Worm (Caenorhabditis elegans) whole organism, late embryonic: ENCODE results near the gene R02E4.1.

Source experiments
- C08G9.2 ChIP-seq: sonication (generic microtip); optimal IDR thresholded peaks from 2 replicates; lab custom pipeline; 2016; ENCODE audit warnings: mild to moderate bottlenecking, missing genetic modification characterization, moderate library complexity, missing compliant biosample characterization
- F13H6.1 ChIP-seq: sonication (generic microtip); optimal IDR thresholded peaks from 2 replicates; lab custom pipeline; 2016; ENCODE audit warnings: missing genetic modification characterization, missing compliant biosample characterization
- K09A11.1 ChIP-seq: sonication (generic microtip); optimal IDR thresholded peaks from 2 replicates; lab custom pipeline; 2017; ENCODE audit warnings: antibody characterized with exemption, mild to moderate bottlenecking, missing genetic modification characterization, missing compliant biosample characterization; ENCODE audit not compliant: insufficient read depth
- T23F11.4 ChIP-seq: fragments of 200-800 bp; sonication (Bioruptor generic); optimal IDR thresholded peaks from 2 replicates; lab custom pipeline; 2018; ENCODE audit warnings: mild to moderate bottlenecking, missing genetic modification characterization, missing compliant biosample characterization
- Y22D7AL.16 ChIP-seq: sonication (generic microtip); optimal IDR thresholded peaks from 2 replicates; lab custom pipeline; 2016; ENCODE audit warnings: missing genetic modification characterization, missing compliant biosample characterization
- ahr-1 ChIP-seq: sonication (generic microtip); optimal IDR thresholded peaks from 2 replicates; lab custom pipeline; 2016; ENCODE audit warnings: missing genetic modification characterization, missing compliant biosample characterization
- ceh-14 ChIP-seq: sonication (generic microtip); optimal IDR thresholded peaks from 2 replicates; lab custom pipeline; 2016; ENCODE audit warnings: missing genotype, missing genetic modification characterization, missing compliant biosample characterization
- ceh-18 ChIP-seq: sonication (generic microtip); optimal IDR thresholded peaks from 2 replicates; lab custom pipeline; 2016; ENCODE audit warnings: missing genetic modification characterization, missing compliant biosample characterization
- ceh-2 ChIP-seq: sonication (generic microtip); optimal IDR thresholded peaks from 2 replicates; lab custom pipeline; 2016; ENCODE audit warnings: missing genotype, missing genetic modification characterization, missing compliant biosample characterization
- ceh-22 ChIP-seq: sonication (generic microtip); optimal IDR thresholded peaks from 2 replicates; lab custom pipeline; 2017; ENCODE audit warnings: missing biosample characterization, missing genetic modification characterization
- ceh-24 ChIP-seq: sonication (generic microtip); optimal IDR thresholded peaks from 2 replicates; lab custom pipeline; 2016; ENCODE audit warnings: mild to moderate bottlenecking, missing genetic modification characterization, missing compliant biosample characterization
- ceh-30 ChIP-seq: fragments of 150-350 bp; optimal IDR thresholded peaks from 2 replicates; lab custom pipeline; 2014; ENCODE audit warnings: missing biosample characterization, missing genetic modification characterization
- ceh-34 ChIP-seq: sonication (generic microtip); optimal IDR thresholded peaks from 2 replicates; lab custom pipeline; 2016; ENCODE audit warnings: mild to moderate bottlenecking, missing genetic modification characterization, missing compliant biosample characterization
- ceh-45 ChIP-seq: fragments of 200-800 bp; sonication (Bioruptor generic); IDR thresholded peaks from 2 replicates; pipeline ENCODE4 v1.3.6; 2022; ENCODE audit warnings: missing genetic modification reagents, missing genetic modification characterization, missing compliant biosample characterization
- ceh-48 ChIP-seq: sonication (generic microtip); optimal IDR thresholded peaks from 2 replicates; lab custom pipeline; 2016; ENCODE audit warnings: missing genetic modification characterization, inconsistent platforms, missing compliant biosample characterization
- ceh-6 ChIP-seq: fragments of 200-800 bp; sonication (Bioruptor generic); optimal IDR thresholded peaks from 2 replicates; lab custom pipeline; 2018; ENCODE audit warnings: mild to moderate bottlenecking, missing genetic modification characterization, missing compliant biosample characterization
- che-1 ChIP-seq: sonication (generic microtip); optimal IDR thresholded peaks from 2 replicates; lab custom pipeline; 2016; ENCODE audit warnings: mild to moderate bottlenecking, missing genetic modification characterization, missing compliant biosample characterization
- dmd-4 ChIP-seq: sonication (generic microtip); optimal IDR thresholded peaks from 2 replicates; lab custom pipeline; 2016; ENCODE audit warnings: borderline replicate concordance, missing genetic modification characterization, missing compliant biosample characterization
- dve-1 ChIP-seq: sonication (generic microtip); optimal IDR thresholded peaks from 2 replicates; lab custom pipeline; 2017; ENCODE audit warnings: antibody characterized with exemption, mild to moderate bottlenecking, missing genetic modification characterization, missing compliant biosample characterization
- elt-4 ChIP-seq: sonication (generic microtip); optimal IDR thresholded peaks from 2 replicates; lab custom pipeline; 2016; ENCODE audit warnings: missing genetic modification characterization, missing compliant biosample characterization
- eyg-1 ChIP-seq: sonication (generic microtip); optimal IDR thresholded peaks from 2 replicates; lab custom pipeline; 2016; ENCODE audit warnings: missing genotype, missing genetic modification characterization, missing compliant biosample characterization
- fax-1 ChIP-seq: sonication (generic microtip); optimal IDR thresholded peaks from 2 replicates; lab custom pipeline; 2016; ENCODE audit warnings: missing genotype, missing genetic modification characterization, missing compliant biosample characterization
- fkh-10 ChIP-seq: fragments of 150-350 bp; optimal IDR thresholded peaks from 2 replicates; lab custom pipeline; 2014; ENCODE audit warnings: missing biosample characterization, missing genetic modification reagents, missing genetic modification characterization
- gmeb-2 ChIP-seq: sonication (generic microtip); optimal IDR thresholded peaks from 2 replicates; lab custom pipeline; 2016; ENCODE audit warnings: missing genetic modification characterization, inconsistent platforms, missing compliant biosample characterization
- hlh-13 ChIP-seq: fragments of 200-800 bp; sonication (Bioruptor generic); optimal IDR thresholded peaks from 2 replicates; lab custom pipeline; 2018; ENCODE audit warnings: mild to moderate bottlenecking, missing genetic modification characterization, missing compliant biosample characterization
- hlh-30 ChIP-seq: sonication (generic microtip); optimal IDR thresholded peaks from 2 replicates; lab custom pipeline; 2017; ENCODE audit warnings: antibody characterized with exemption, missing genetic modification characterization, missing compliant biosample characterization; ENCODE audit not compliant: insufficient read depth
- hlh-6 ChIP-seq: sonication (generic microtip); optimal IDR thresholded peaks from 2 replicates; lab custom pipeline; 2016; ENCODE audit warnings: missing genotype, missing genetic modification characterization, missing compliant biosample characterization
- hlh-8 ChIP-seq: sonication (generic microtip); optimal IDR thresholded peaks from 2 replicates; lab custom pipeline; 2016; ENCODE audit warnings: missing genotype, missing genetic modification characterization, missing compliant biosample characterization
- nfya-1 ChIP-seq: sonication (generic microtip); optimal IDR thresholded peaks from 2 replicates; lab custom pipeline; 2017; ENCODE audit warnings: missing genetic modification characterization, mild to moderate bottlenecking, missing compliant biosample characterization, antibody characterized with exemption, moderate library complexity
- nhr-11 ChIP-seq: fragments of 150-350 bp; optimal IDR thresholded peaks from 2 replicates; lab custom pipeline; 2014; ENCODE audit warnings: missing biosample characterization, missing genetic modification characterization
- nhr-232 ChIP-seq: sonication (generic microtip); optimal IDR thresholded peaks from 2 replicates; lab custom pipeline; 2016; ENCODE audit warnings: missing genetic modification characterization, missing compliant biosample characterization
- npax-4 ChIP-seq: sonication (generic microtip); optimal IDR thresholded peaks from 2 replicates; lab custom pipeline; 2016; ENCODE audit warnings: missing genetic modification characterization, missing compliant biosample characterization
- odd-2 ChIP-seq: sonication (generic microtip); optimal IDR thresholded peaks from 2 replicates; lab custom pipeline; 2017; ENCODE audit warnings: antibody characterized with exemption, mild to moderate bottlenecking, missing genetic modification characterization, missing compliant biosample characterization
- pat-9 ChIP-seq: fragments of 200-800 bp; sonication (Bioruptor generic); optimal IDR thresholded peaks from 2 replicates; lab custom pipeline; 2018; ENCODE audit warnings: mild to moderate bottlenecking, missing genetic modification characterization, moderate library complexity, missing compliant biosample characterization
- pqm-1 ChIP-seq: sonication (generic microtip); optimal IDR thresholded peaks from 2 replicates; lab custom pipeline; 2016; ENCODE audit warnings: missing genetic modification characterization, missing compliant biosample characterization
- pros-1 ChIP-seq: fragments of 150-350 bp; optimal IDR thresholded peaks from 2 replicates; lab custom pipeline; 2014; ENCODE audit warnings: missing biosample characterization, missing genetic modification reagents, missing genetic modification characterization
- rnt-1 ChIP-seq: sonication (generic microtip); optimal IDR thresholded peaks from 2 replicates; lab custom pipeline; 2016; ENCODE audit warnings: missing genetic modification characterization, missing compliant biosample characterization
- sdc-2 ChIP-seq: sonication (generic microtip); optimal IDR thresholded peaks from 2 replicates; lab custom pipeline; 2016; ENCODE audit warnings: missing genotype, missing genetic modification characterization, missing compliant biosample characterization
- sox-2 ChIP-seq: fragments of 200-800 bp; sonication (Bioruptor generic); IDR thresholded peaks from 2 replicates; pipeline ENCODE4 v1.3.6; 2022; ENCODE audit warnings: missing genetic modification reagents, missing genetic modification characterization, missing compliant biosample characterization
- sox-4 ChIP-seq: sonication (generic microtip); optimal IDR thresholded peaks from 2 replicates; lab custom pipeline; 2017; ENCODE audit warnings: mild to moderate bottlenecking, missing genetic modification characterization, inconsistent platforms, missing compliant biosample characterization
- ttx-3 ChIP-seq: sonication (generic microtip); optimal IDR thresholded peaks from 2 replicates; lab custom pipeline; 2016; ENCODE audit warnings: missing genetic modification reagents, missing genetic modification characterization, missing compliant biosample characterization
- unc-3 ChIP-seq, 2 experiments: fragments of 200-800 bp in 1 of 2; sonication (Bioruptor generic) in 1 of 2; sonication (generic microtip) in 1 of 2; conservative IDR thresholded peaks in 1 of 2; optimal IDR thresholded peaks in 1 of 2; 2 replicates each; pipeline versions ENCODE4 v1.3.6 to Lab custom; 2016 to 2022; ENCODE audit warnings: missing compliant biosample characterization in 2 of 2, missing genetic modification characterization in 2 of 2, missing genetic modification reagents in 1 of 2
- unc-55 ChIP-seq: sonication (generic microtip); optimal IDR thresholded peaks from 2 replicates; lab custom pipeline; 2017; ENCODE audit warnings: missing biosample characterization, missing genetic modification reagents, missing genetic modification characterization
- unc-86 ChIP-seq: sonication (generic microtip); optimal IDR thresholded peaks from 2 replicates; lab custom pipeline; 2016; ENCODE audit warnings: missing genetic modification characterization, missing compliant biosample characterization
- zip-5 ChIP-seq: sonication (generic microtip); optimal IDR thresholded peaks from 2 replicates; lab custom pipeline; 2016; ENCODE audit warnings: missing genetic modification characterization, missing compliant biosample characterization

Gene R02E4.1

ce11 chrX:4146798-4147543 lies 42.6 kb upstream of the R02E4.1 start:
- TF ChIP-seq K09A11.1 (tag; lab: Kevin White, UChicago) (no peak), dve-1 (no peak)

- TF ChIP-seq nhr-11 = no peak
- no peak for TF ChIP-seq sox-2 (GFP tag; lab: Robert Waterston, UW)
- TF ChIP-seq elt-4 (tag; lab: Kevin White, UChicago) = no peak
- no peak for TF ChIP-seq F13H6.1 (tag; lab: Kevin White, UChicago)
- TF ChIP-seq sox-4 (tag; lab: Kevin White, UChicago) = no peak
- no peak for TF ChIP-seq zip-5 (tag; lab: Kevin White, UChicago)
Observed at ce11 chrX:4146046-4146445, 41.7 kb upstream of the R02E4.1 start.

ce11 chrX:4145051-4145826 lies 40.9 kb upstream of the R02E4.1 start:
- TF ChIP-seq fax-1 (no peak), hlh-30 (tag; lab: Kevin White, UChicago) (no peak), unc-55 (GFP tag; lab: Kevin White, UChicago) (peak; percentile 26), ceh-45 (GFP tag; lab: Robert Waterston, UW) (no peak), npax-4 (no peak), ahr-1 (tag; lab: Kevin White, UChicago) (no peak), unc-3 (GFP tag; conservative IDR thresholded peaks at IDR 0.05; lab: Robert Waterston, UW) (no peak), unc-3 (tag; optimal IDR thresholded peaks at IDR 0.05; lab: Kevin White, UChicago) (no peak), pat-9 (tag; lab: Kevin White, UChicago) (no peak), odd-2 (no peak), ceh-2 (no peak), ceh-30 (no peak), pros-1 (tag; lab: Kevin White, UChicago) (no peak), eyg-1 (tag; lab: Kevin White, UChicago) (no peak), Y22D7AL.16 (no peak), dve-1 (no peak), ceh-14 (peak; percentile 47), T23F11.4 (no peak), elt-4 (tag; lab: Kevin White, UChicago) (no peak), sdc-2 (tag; lab: Kevin White, UChicago) (no peak), dmd-4 (tag; lab: Kevin White, UChicago) (no peak), nhr-232 (no peak), hlh-8 (tag; lab: Kevin White, UChicago) (no peak), hlh-13 (GFP tag; lab: Kevin White, UChicago) (no peak), che-1 (no peak), nfya-1 (tag; lab: Kevin White, UChicago) (peak; percentile 57), fkh-10 (no peak), hlh-6 (tag; lab: Kevin White, UChicago) (no peak), unc-86 (tag; lab: Kevin White, UChicago) (peak; percentile 31), ceh-22 (tag; lab: Kevin White, UChicago) (no peak), ceh-34 (no peak), ceh-6 (GFP tag; lab: Kevin White, UChicago) (no peak), pqm-1 (no peak), ttx-3 (no peak), rnt-1 (peak; percentile 19), sox-4 (tag; lab: Kevin White, UChicago) (peak; percentile 35), gmeb-2 (no peak), sox-2 (GFP tag; lab: Robert Waterston, UW) (no peak), ceh-18 (tag; lab: Kevin White, UChicago) (peak; percentile 67), ceh-48 (tag; lab: Kevin White, UChicago) (peak; percentile 96), C08G9.2 (tag; lab: Kevin White, UChicago) (no peak), ceh-24 (no peak)
